Worm (Caenorhabditis elegans): ENCODE results near the gene C35C5.8.

DNA sequence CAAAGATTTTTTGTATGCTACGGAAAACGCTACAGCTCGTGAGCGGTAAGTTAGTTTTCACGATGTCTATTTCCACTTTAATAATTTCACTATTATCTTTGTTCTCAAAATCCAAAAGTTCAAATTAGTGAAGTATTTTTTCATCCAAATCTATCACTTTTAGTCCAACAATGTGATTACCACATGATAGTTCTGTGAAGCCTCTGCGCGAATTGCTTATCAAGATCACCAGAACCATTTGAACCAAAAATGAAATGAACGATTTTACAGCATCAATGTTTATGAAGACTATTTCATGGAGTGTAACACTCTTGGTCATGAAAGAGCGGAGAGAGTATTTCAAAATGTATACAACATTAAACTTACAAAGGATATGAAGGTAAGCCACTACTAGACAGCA is 1.1 kb downstream of the C35C5.8 start:
- TF ChIP-seq W03F9.2 (tag; optimal IDR thresholded peaks at IDR 0.05) = no peak
- no peak for TF ChIP-seq him-1 (tag; optimal IDR thresholded peaks at IDR 0.05)
